Fruit fly (Drosophila melanogaster): ENCODE results near the gene CG17075.

Gene CG17075

DNA sequence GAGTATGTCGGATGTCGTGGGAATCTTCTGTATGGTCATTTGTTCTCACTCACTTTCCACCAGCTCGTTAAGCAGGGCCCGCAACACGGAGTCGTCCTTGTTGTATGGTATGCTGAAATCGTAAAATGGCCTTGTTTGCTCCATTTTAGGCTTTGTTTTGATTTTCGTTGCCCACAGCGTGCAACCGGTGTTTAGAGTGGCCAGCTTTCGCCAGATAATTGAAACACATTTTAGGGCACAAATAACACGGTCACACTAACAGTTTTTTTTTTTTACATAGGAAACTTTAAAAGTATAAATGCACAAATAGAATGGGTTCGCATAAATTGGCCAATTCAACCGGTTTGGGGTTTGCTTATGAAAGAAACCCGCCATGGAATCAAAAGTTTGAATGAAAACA lies 15.1 kb downstream of the CG17075 start, which contains the start of gene Rpp30 (continued):
- TF ChIP-seq CG34224 (GFP tag; IDR thresholded peaks at IDR 0.05; ENCODE audit: partially characterized antibody) (0 out of 3 replicates have a peak, but pooled peaks have one; percentile 20), cg (GFP tag; optimal IDR thresholded peaks at IDR 0.05) (no peak), pan (optimal IDR thresholded peaks at IDR 0.05) (no peak), pan (GFP tag; optimal IDR thresholded peaks at IDR 0.05 in 1 of 2, IDR thresholded peaks at IDR 0.05 in 1 of 2) (no peak), B-H1 (GFP tag; IDR thresholded peaks at IDR 0.05) (no peak), Nf-YB (GFP tag; optimal IDR thresholded peaks at IDR 0.05) (no peak), CG12391 (tag; optimal IDR thresholded peaks at IDR 0.05) (no peak), MTF-1 (GFP tag; optimal IDR thresholded peaks at IDR 0.05; ENCODE audit: borderline replicate concordance) (no peak), CG11504 (tag; optimal IDR thresholded peaks at IDR 0.05) (peak; percentile 22), disco-r (GFP tag; optimal IDR thresholded peaks at IDR 0.05) (no peak), Neu2 (GFP tag; optimal IDR thresholded peaks at IDR 0.05; ENCODE audit: borderline replicate concordance) (no peak), Sin3A (optimal IDR thresholded peaks at IDR 0.05) (peak; percentile 43), CG18476 (GFP tag; optimal IDR thresholded peaks at IDR 0.05) (no peak), CG8765 (GFP tag; IDR thresholded peaks at IDR 0.05) (no peak), fu2 (GFP tag; optimal IDR thresholded peaks at IDR 0.05) (no peak), lola (GFP tag; optimal IDR thresholded peaks at IDR 0.05) (no peak), CG31441 (GFP tag; IDR thresholded peaks at IDR 0.05) (no peak), Bgb (GFP tag; IDR thresholded peaks at IDR 0.05; ENCODE audit: partially characterized antibody) (peak; percentile 34; the same call in 1 of the 2 replicates), CG10565 (GFP tag; optimal IDR thresholded peaks at IDR 0.05) (no peak), Dll (GFP tag; IDR thresholded peaks at IDR 0.05; ENCODE audit: partially characterized antibody) (peak; percentile 49; the same call in 2 of the 4 replicates), CG8290 (GFP tag; optimal IDR thresholded peaks at IDR 0.05) (no peak), CG8290 (tag; optimal IDR thresholded peaks at IDR 0.05) (no peak), odd (GFP tag; optimal IDR thresholded peaks at IDR 0.05) (no peak), pb (GFP tag; optimal IDR thresholded peaks at IDR 0.05) (no peak), toy (GFP tag; IDR thresholded peaks at IDR 0.05) (no peak), CG9727 (GFP tag; optimal IDR thresholded peaks at IDR 0.05) (no peak), jumu (GFP tag; optimal IDR thresholded peaks at IDR 0.05) (no peak), pnt (GFP tag; optimal IDR thresholded peaks at IDR 0.05) (no peak), ase (GFP tag; IDR thresholded peaks at IDR 0.05) (no peak), dmrt99B (tag; optimal IDR thresholded peaks at IDR 0.05) (no peak), lbe (GFP tag; optimal IDR thresholded peaks at IDR 0.05) (no peak), Abd-B (GFP tag; optimal IDR thresholded peaks at IDR 0.05) (no peak), tin (GFP tag; optimal IDR thresholded peaks at IDR 0.05) (no peak), da (GFP tag; optimal IDR thresholded peaks at IDR 0.05) (no peak), tll (GFP tag; optimal IDR thresholded peaks at IDR 0.05) (no peak), trh (GFP tag; optimal IDR thresholded peaks at IDR 0.05) (no peak), E2f1 (GFP tag; IDR thresholded peaks at IDR 0.05) (no peak), Atf3 (GFP tag; optimal IDR thresholded peaks at IDR 0.05) (no peak), CG12104 (GFP tag; optimal IDR thresholded peaks at IDR 0.05) (no peak), CG6272 (GFP tag; IDR thresholded peaks at IDR 0.05) (no peak), Elba2 (GFP tag; optimal IDR thresholded peaks at IDR 0.05) (no peak), CG2199 (GFP tag; IDR thresholded peaks at IDR 0.05) (no peak), dm (GFP tag; optimal IDR thresholded peaks at IDR 0.05) (peak; percentile 89), CG8944 (GFP tag; optimal IDR thresholded peaks at IDR 0.05) (no peak), inv (GFP tag; IDR thresholded peaks at IDR 0.05; ENCODE audit: partially characterized antibody) (no peak), CG7963 (GFP tag; IDR thresholded peaks at IDR 0.05; ENCODE audit: partially characterized antibody) (no peak), corto (GFP tag; optimal IDR thresholded peaks at IDR 0.05) (no peak), psq (GFP tag; optimal IDR thresholded peaks at IDR 0.05) (no peak), CG17829 (tag; optimal IDR thresholded peaks at IDR 0.05) (no peak), fd3F (GFP tag; optimal IDR thresholded peaks at IDR 0.05) (no peak), ewg (GFP tag; optimal IDR thresholded peaks at IDR 0.05) (no peak), D19A (tag; optimal IDR thresholded peaks at IDR 0.05) (no peak)
